Worm (Caenorhabditis elegans): ENCODE data around the gene Y54E2A.9.

DNA sequence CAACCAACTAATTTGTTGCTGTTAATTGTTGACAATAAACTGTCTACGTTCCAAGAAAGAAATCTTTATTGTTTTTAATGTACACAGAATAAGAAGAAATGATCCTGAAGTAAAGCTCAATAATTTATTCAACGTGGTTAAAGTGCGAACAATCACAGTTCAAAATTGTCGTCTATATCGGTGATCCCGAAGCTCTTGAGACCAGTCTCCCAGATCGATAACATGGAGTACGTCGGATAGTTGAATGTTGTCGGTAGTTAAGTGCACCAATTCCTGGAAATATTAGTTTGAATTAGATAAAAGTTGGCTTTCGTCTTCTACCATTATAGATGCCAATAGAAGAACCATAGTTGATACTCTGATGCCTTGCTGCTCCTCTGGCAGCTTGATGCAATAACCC lies 30.3 kb upstream of the Y54E2A.9 start:
- TF ChIP-seq lin-39 (tag; optimal IDR thresholded peaks at IDR 0.05) (no peak), sem-4 (tag; optimal IDR thresholded peaks at IDR 0.05) (no peak), elt-1 (tag; optimal IDR thresholded peaks at IDR 0.05) (no peak), lsy-2 (tag; optimal IDR thresholded peaks at IDR 0.05) (no peak), lin-11 (tag; optimal IDR thresholded peaks at IDR 0.05) (no peak), snpc-4 (tag; optimal IDR thresholded peaks at IDR 0.05) (no peak), nhr-77 (tag; optimal IDR thresholded peaks at IDR 0.05) (no peak), elt-3 (tag; optimal IDR thresholded peaks at IDR 0.05) (no peak), unc-62 (GFP tag; optimal IDR thresholded peaks at IDR 0.05) (no peak)

Measured in whole organism, L2 larva.